Worm (Caenorhabditis elegans): Measurements from ENCODE around the gene rdy-2.

Gene rdy-2

ce11 chrV:13649730-13650349 is 49.1 kb upstream of the rdy-2 start, which contains the start of gene H37A05.4 (continued):
- TF ChIP-seq nhr-42 (GFP tag; IDR thresholded peaks at IDR 0.05) (no peak), nhr-11 (tag; optimal IDR thresholded peaks at IDR 0.05) (no peak), dve-1 (tag; optimal IDR thresholded peaks at IDR 0.05; ENCODE audit: insufficient read depth) (peak; percentile 29), F37D6.2 (tag; optimal IDR thresholded peaks at IDR 0.05) (no peak), vab-7 (GFP tag; IDR thresholded peaks at IDR 0.05) (no peak; the same call in none of the 2 replicates), ztf-7 (tag; optimal IDR thresholded peaks at IDR 0.05) (no peak), T20F7.1 (GFP tag; optimal IDR thresholded peaks at IDR 0.05) (no peak), dpl-1 (GFP tag; optimal IDR thresholded peaks at IDR 0.05) (no peak), nhr-10 (tag; optimal IDR thresholded peaks at IDR 0.05) (no peak), ceh-62 (tag; optimal IDR thresholded peaks at IDR 0.05) (no peak)

DNA sequence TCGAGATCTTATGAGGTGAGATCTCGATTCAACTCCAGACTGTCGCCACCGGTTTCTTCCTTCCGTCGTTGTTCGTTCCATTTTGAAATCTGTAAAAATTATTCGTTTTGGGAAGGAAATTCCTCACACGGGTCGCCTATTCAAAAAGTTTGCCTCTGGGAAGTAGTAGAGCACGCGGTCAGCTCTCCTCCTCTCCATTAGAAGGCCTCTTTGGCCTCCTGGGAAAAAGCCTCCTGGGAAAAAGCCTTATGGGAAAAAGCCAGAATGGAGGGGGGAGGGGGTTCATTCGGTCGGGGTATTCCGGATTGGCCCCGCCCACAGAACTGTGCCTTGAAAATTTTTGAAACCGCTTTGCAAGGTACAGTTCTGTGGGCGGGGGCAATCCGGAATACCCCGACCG is 46.8 kb upstream of the rdy-2 start:
- TF ChIP-seq lim-7 (GFP tag; IDR thresholded peaks at IDR 0.05) (0 out of 2 replicates have a peak, but pooled peaks have one; percentile 24), lir-3 (tag; optimal IDR thresholded peaks at IDR 0.05) (no peak)

DNA sequence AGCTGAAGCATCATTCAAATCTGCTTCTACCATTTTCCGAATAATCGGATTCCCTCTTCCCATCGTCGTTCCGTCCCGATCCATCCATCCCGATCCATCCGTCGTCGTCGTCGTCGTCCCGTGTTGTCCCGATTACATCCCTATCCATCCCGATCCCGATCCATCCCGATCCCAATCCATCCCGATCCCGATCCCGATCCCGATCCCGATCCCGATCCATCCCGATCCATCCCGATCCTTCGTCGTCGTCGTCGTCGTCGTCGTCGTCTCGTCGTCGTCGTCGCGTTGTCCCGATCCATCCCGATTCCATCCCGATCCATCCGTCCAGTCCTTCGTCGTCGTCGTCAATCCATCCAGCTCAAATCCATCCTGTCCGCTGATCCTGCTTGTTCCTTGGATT is 46.4 kb upstream of the rdy-2 start:
- TF ChIP-seq set-16 (GFP tag; IDR thresholded peaks at IDR 0.05) (peak; percentile 85), ceh-82 (tag; optimal IDR thresholded peaks at IDR 0.05) (no peak)

ce11 chrV:13645848-13646578 is 45.2 kb upstream of the rdy-2 start:
- TF ChIP-seq zfp-3 (GFP tag; conservative IDR thresholded peaks at IDR 0.05) (no peak), dmd-6 (GFP tag; IDR thresholded peaks at IDR 0.05) (no peak), spr-1 (tag; optimal IDR thresholded peaks at IDR 0.05) (no peak), hmg-1.1 (GFP tag; IDR thresholded peaks at IDR 0.05) (no peak), ZK546.5 (tag; optimal IDR thresholded peaks at IDR 0.05) (no peak), ceh-20 (GFP tag; IDR thresholded peaks at IDR 0.05) (no peak), daf-16 (GFP tag; optimal IDR thresholded peaks at IDR 0.05) (no peak), daf-16 (tag; optimal IDR thresholded peaks at IDR 0.05) (no peak), mxl-3 (GFP tag; optimal IDR thresholded peaks at IDR 0.05) (no peak), pha-4 (GFP tag; IDR thresholded peaks at IDR 0.05) (peak; percentile 100), pha-4 (tag; optimal IDR thresholded peaks at IDR 0.05) (no peak), jun-1 (tag; optimal IDR thresholded peaks at IDR 0.05) (no peak), mes-2 (tag; optimal IDR thresholded peaks at IDR 0.05; ENCODE audit: poor library complexity, severe bottlenecking) (no peak), spr-3 (GFP tag; optimal IDR thresholded peaks at IDR 0.05) (no peak), skn-1 (tag; optimal IDR thresholded peaks at IDR 0.05) (no peak), nhr-48 (tag; optimal IDR thresholded peaks at IDR 0.05) (no peak), F49E8.2 (tag; optimal IDR thresholded peaks at IDR 0.05; ENCODE audit: borderline replicate concordance) (no peak), nhr-28 (tag; optimal IDR thresholded peaks at IDR 0.05) (no peak), hlh-11 (tag; optimal IDR thresholded peaks at IDR 0.05) (no peak), ztf-11 (tag; optimal IDR thresholded peaks at IDR 0.05) (no peak), dmd-8 (GFP tag; IDR thresholded peaks at IDR 0.05) (peak; percentile 69; the same call in 1 of the 2 replicates), ceh-82 (tag; optimal IDR thresholded peaks at IDR 0.05) (no peak), nhr-11 (tag; optimal IDR thresholded peaks at IDR 0.05) (no peak), duxl-1 (tag; optimal IDR thresholded peaks at IDR 0.05; ENCODE audit: poor library complexity) (no peak), mdl-1 (tag; optimal IDR thresholded peaks at IDR 0.05) (no peak), aha-1 (tag) (no peak), unc-62 (GFP tag; optimal IDR thresholded peaks at IDR 0.05 in 1 of 2) (no peak), unc-62 (tag; optimal IDR thresholded peaks at IDR 0.05) (no peak), rbr-2 (tag; optimal IDR thresholded peaks at IDR 0.05) (no peak), sdz-12 (GFP tag; optimal IDR thresholded peaks at IDR 0.05) (peak; percentile 11), hif-1 (tag; optimal IDR thresholded peaks at IDR 0.05) (no peak), nhr-25 (tag; optimal IDR thresholded peaks at IDR 0.05; ENCODE audit: borderline replicate concordance, insufficient read depth) (no peak), php-3 (GFP tag; IDR thresholded peaks at IDR 0.05) (peak; percentile 30; the same call in 1 of the 2 replicates)
